Fruit fly (Drosophila melanogaster): ENCODE measurements around the gene VAChT.
A peak's percentile ranks its signal among the peaks of the same experiment; 100 is the strongest.

Gene VAChT

DNA sequence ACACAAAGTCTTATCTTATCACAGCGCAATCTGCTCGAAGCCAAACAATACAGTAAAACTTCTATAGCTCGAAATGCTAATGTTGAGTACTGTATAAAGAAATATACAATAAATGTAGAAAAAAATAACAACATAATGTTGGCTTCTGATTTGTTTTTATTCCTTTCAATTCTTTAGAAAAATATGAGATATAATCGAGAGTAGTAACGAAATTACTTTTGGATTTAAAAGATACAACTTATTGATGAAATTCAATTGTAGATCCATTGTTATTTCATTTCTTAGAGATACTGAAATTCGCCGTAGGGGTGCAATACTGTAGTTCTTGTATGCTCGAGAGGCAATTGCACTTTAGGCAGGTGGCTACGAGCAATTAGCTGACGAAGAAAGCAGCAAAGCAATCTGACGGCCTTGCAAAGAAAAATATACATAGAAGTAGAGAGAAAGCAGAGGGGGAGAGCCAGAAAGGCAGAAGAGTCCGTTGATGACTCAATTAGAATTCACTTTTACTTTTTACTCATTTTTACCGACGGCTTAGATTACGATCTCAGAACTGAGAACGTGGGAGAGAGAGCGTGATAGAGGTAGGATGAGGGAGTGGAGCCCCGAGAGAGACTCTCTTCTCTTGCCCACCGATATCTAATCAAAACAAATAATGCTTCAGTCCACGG is 34.7 kb upstream of the VAChT start (continued):
- TF ChIP-seq onecut (GFP tag; IDR thresholded peaks at IDR 0.05) (no peak; the same call in 1 of the 2 replicates), Dll (GFP tag; IDR thresholded peaks at IDR 0.05; ENCODE audit: partially characterized antibody) (0 out of 4 replicates have a peak, but pooled peaks have one; percentile 31), hth (optimal IDR thresholded peaks at IDR 0.05) (no peak), hb (GFP tag; IDR thresholded peaks at IDR 0.05; ENCODE audit: partially characterized antibody) (no peak), ems (GFP tag; optimal IDR thresholded peaks at IDR 0.05) (no peak), CG16815 (GFP tag; optimal IDR thresholded peaks at IDR 0.05) (peak; percentile 6), croc (GFP tag; conservative IDR thresholded peaks at IDR 0.05) (0 out of 3 replicates have a peak, but pooled peaks have one; percentile 28), org-1 (GFP tag; optimal IDR thresholded peaks at IDR 0.05) (peak; percentile 30), CG2678 (tag; optimal IDR thresholded peaks at IDR 0.05) (peak; percentile 91), GATAe (GFP tag; conservative IDR thresholded peaks at IDR 0.05) (peak; percentile 82), Usf (GFP tag; optimal IDR thresholded peaks at IDR 0.05) (no peak), zf30C (GFP tag; optimal IDR thresholded peaks at IDR 0.05) (no peak), CG32532 (GFP tag; IDR thresholded peaks at IDR 0.05) (0 out of 2 replicates have a peak, but pooled peaks have one; percentile 6), CG31441 (GFP tag; IDR thresholded peaks at IDR 0.05) (peak; percentile 71), NFAT (GFP tag; IDR thresholded peaks at IDR 0.05) (peak; percentile 10; the same call in 1 of the 2 replicates), Gsc (GFP tag; IDR thresholded peaks at IDR 0.05) (no peak), sens-2 (GFP tag; IDR thresholded peaks at IDR 0.05) (no peak), CG7357 (GFP tag; IDR thresholded peaks at IDR 0.05) (peak; percentile 48; the same call in 1 of the 3 replicates), Dek (tag; optimal IDR thresholded peaks at IDR 0.05) (peak; percentile 61), dysf (GFP tag; IDR thresholded peaks at IDR 0.05) (0 out of 3 replicates have a peak, but pooled peaks have one; percentile 35), CG33213 (GFP tag; optimal IDR thresholded peaks at IDR 0.05) (no peak), CG10209 (GFP tag; optimal IDR thresholded peaks at IDR 0.05) (peak; percentile 2), oc (tag; optimal IDR thresholded peaks at IDR 0.05) (peak; percentile 3), mam (GFP tag; optimal IDR thresholded peaks at IDR 0.05) (peak; percentile 6), NC2β (GFP tag; optimal IDR thresholded peaks at IDR 0.05) (no peak), Hr3 (GFP tag; optimal IDR thresholded peaks at IDR 0.05) (peak; percentile 36), CG12236 (GFP tag; optimal IDR thresholded peaks at IDR 0.05) (no peak), CG17359 (tag; optimal IDR thresholded peaks at IDR 0.05) (peak; percentile 49), Xrp1 (GFP tag; IDR thresholded peaks at IDR 0.05) (peak; percentile 44), gfzf (GFP tag; optimal IDR thresholded peaks at IDR 0.05) (no peak), Pdp1 (GFP tag; optimal IDR thresholded peaks at IDR 0.05) (peak in 1 of 2 experiments; percentile 51), Med (GFP tag) (peak; percentile 85), ab (GFP tag; optimal IDR thresholded peaks at IDR 0.05) (no peak), slbo (GFP tag; IDR thresholded peaks at IDR 0.05) (no peak), ken (GFP tag; IDR thresholded peaks at IDR 0.05) (peak; percentile 39; the same call in 1 of the 3 replicates), zen (tag; optimal IDR thresholded peaks at IDR 0.05) (no peak), CG7372 (GFP tag; IDR thresholded peaks at IDR 0.05) (0 out of 2 replicates have a peak, but pooled peaks have one; percentile 32), schlank (tag; optimal IDR thresholded peaks at IDR 0.05) (no peak), phol (tag; optimal IDR thresholded peaks at IDR 0.05) (peak; percentile 76), ewg (GFP tag; optimal IDR thresholded peaks at IDR 0.05) (peak; percentile 43), tin (GFP tag; optimal IDR thresholded peaks at IDR 0.05) (peak; percentile 5), CG34422 (GFP tag; IDR thresholded peaks at IDR 0.05) (no peak), trem (tag; optimal IDR thresholded peaks at IDR 0.05) (peak; percentile 7), CG4282 (GFP tag; optimal IDR thresholded peaks at IDR 0.05) (no peak), CG13296 (GFP tag; optimal IDR thresholded peaks at IDR 0.05) (peak; percentile 64), CG13424 (tag; optimal IDR thresholded peaks at IDR 0.05) (peak; percentile 67), CG33557 (GFP tag; optimal IDR thresholded peaks at IDR 0.05) (peak; percentile 14), HHEX (GFP tag; optimal IDR thresholded peaks at IDR 0.05) (peak; percentile 45), Sox102F (GFP tag; optimal IDR thresholded peaks at IDR 0.05) (peak; percentile 71)

Data from whole organism, embryonic.